Fruit fly (Drosophila melanogaster): ENCODE results near the gene CG4022.

Gene CG4022

dm6 chr3L:9446731-9447238 lies 36.2 kb upstream of the CG4022 start, which contains the start of gene CG3529 (continued):
- TF ChIP-seq Trl (optimal IDR thresholded peaks at IDR 0.05) (no peak), Trl (GFP tag; optimal IDR thresholded peaks at IDR 0.05) (no peak), lilli (GFP tag; optimal IDR thresholded peaks at IDR 0.05) (peak; percentile 21), CG8944 (GFP tag; optimal IDR thresholded peaks at IDR 0.05) (peak; percentile 10), CG33557 (GFP tag; optimal IDR thresholded peaks at IDR 0.05) (no peak), toy (GFP tag; IDR thresholded peaks at IDR 0.05) (no peak), CG13424 (tag; optimal IDR thresholded peaks at IDR 0.05) (peak; percentile 47), D (optimal IDR thresholded peaks at IDR 0.05) (no peak), D (GFP tag; optimal IDR thresholded peaks at IDR 0.05) (no peak), CG13296 (GFP tag; optimal IDR thresholded peaks at IDR 0.05) (no peak), CG13624 (GFP tag; optimal IDR thresholded peaks at IDR 0.05) (peak; percentile 32), ATbp (GFP tag; optimal IDR thresholded peaks at IDR 0.05) (peak; percentile 34), CG10654 (GFP tag; optimal IDR thresholded peaks at IDR 0.05) (no peak), Usf (GFP tag; optimal IDR thresholded peaks at IDR 0.05) (no peak), Eip74EF (GFP tag; optimal IDR thresholded peaks at IDR 0.05) (peak in 1 of 2 experiments; percentile 71), CG15269 (tag; optimal IDR thresholded peaks at IDR 0.05) (peak; percentile 1), CG7271 (tag; optimal IDR thresholded peaks at IDR 0.05) (no peak), wor (GFP tag; IDR thresholded peaks at IDR 0.05) (no peak), ci (GFP tag; IDR thresholded peaks at IDR 0.05) (peak; percentile 54; the same call in 1 of the 3 replicates), CG1792 (GFP tag; optimal IDR thresholded peaks at IDR 0.05) (no peak), sens-2 (GFP tag; IDR thresholded peaks at IDR 0.05) (no peak), CG13287 (GFP tag; IDR thresholded peaks at IDR 0.05; ENCODE audit: partially characterized antibody) (peak; percentile 29; the same call in 1 of the 2 replicates), lov (optimal IDR thresholded peaks at IDR 0.05) (no peak), lov (GFP tag; IDR thresholded peaks at IDR 0.05) (no peak), hkb (optimal IDR thresholded peaks at IDR 0.05) (no peak), hkb (GFP tag; IDR thresholded peaks at IDR 0.05) (0 out of 2 replicates have a peak, but pooled peaks have one; percentile 23), CG8478 (optimal IDR thresholded peaks at IDR 0.05) (no peak), lola (GFP tag; optimal IDR thresholded peaks at IDR 0.05) (peak in 1 of 3 experiments; percentile 1), crol (GFP tag; IDR thresholded peaks at IDR 0.05) (peak; percentile 89), sna (GFP tag; IDR thresholded peaks at IDR 0.05; ENCODE audit: partially characterized antibody) (no peak), sc (optimal IDR thresholded peaks at IDR 0.05) (no peak), sc (GFP tag; optimal IDR thresholded peaks at IDR 0.05) (no peak), wek (GFP tag; optimal IDR thresholded peaks at IDR 0.05) (no peak), eyg (GFP tag; optimal IDR thresholded peaks at IDR 0.05) (no peak), tap (tag; optimal IDR thresholded peaks at IDR 0.05) (no peak), Asciz (GFP tag; optimal IDR thresholded peaks at IDR 0.05) (peak; percentile 37), PHDP (tag; optimal IDR thresholded peaks at IDR 0.05) (no peak), CG5953 (GFP tag; IDR thresholded peaks at IDR 0.05) (no peak), seq (GFP tag; IDR thresholded peaks at IDR 0.05) (no peak; the same call in 1 of the 2 replicates), Sox102F (GFP tag; optimal IDR thresholded peaks at IDR 0.05) (peak; percentile 21), dmrt11E (tag; optimal IDR thresholded peaks at IDR 0.05) (no peak), bbx (GFP tag; IDR thresholded peaks at IDR 0.05; ENCODE audit: partially characterized antibody) (0 out of 2 replicates have a peak, but pooled peaks have one; percentile 11), nom (GFP tag; optimal IDR thresholded peaks at IDR 0.05) (peak; percentile 51), CG3995 (GFP tag; optimal IDR thresholded peaks at IDR 0.05) (peak; percentile 59), Oli (tag; optimal IDR thresholded peaks at IDR 0.05) (no peak), CG31224 (GFP tag; IDR thresholded peaks at IDR 0.05) (no peak), CG17612 (GFP tag; IDR thresholded peaks at IDR 0.05) (no peak), CHES-1-like (GFP tag; optimal IDR thresholded peaks at IDR 0.05) (peak; percentile 61), HmgZ (tag; optimal IDR thresholded peaks at IDR 0.05) (peak; percentile 3), kni (GFP tag; optimal IDR thresholded peaks at IDR 0.05) (peak; percentile 62), fd3F (GFP tag; optimal IDR thresholded peaks at IDR 0.05) (no peak)

Measured in whole organism, embryonic.